Worm (Caenorhabditis elegans): ENCODE measurements around the gene W06G6.20.

Gene W06G6.20

ce11 chrV:16648317-16649018 is at the start of gene W06G6.20:
TSS of gene W06G6.20 (minus strand) at chrV:16648367.
- TF ChIP-seq unc-62 (GFP tag; optimal IDR thresholded peaks at IDR 0.05): no peak

DNA sequence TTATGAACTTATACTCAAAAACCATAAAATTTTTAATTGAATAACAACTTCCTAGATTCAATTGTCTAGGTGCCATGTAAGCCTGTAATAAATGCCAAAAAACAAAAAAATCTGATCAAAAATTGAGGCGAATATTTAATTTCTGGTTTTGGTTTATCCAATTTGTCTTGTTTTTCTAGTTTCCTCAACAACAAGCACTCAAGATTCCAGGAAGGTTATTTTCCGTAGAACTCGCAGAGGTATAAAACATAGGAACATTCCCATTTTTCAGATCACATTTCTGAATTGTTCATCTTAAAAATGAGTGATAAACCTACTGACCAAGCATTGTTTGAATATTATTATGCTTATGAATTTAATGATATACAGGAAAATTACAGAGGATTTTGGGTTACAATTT is 49.0 kb upstream of the W06G6.20 start, which contains the start of gene srw-41:
srw-41 (plus strand) TSS at position 301 of the 400 bp plus-strand sequence.
- no peak for TF ChIP-seq unc-62 (GFP tag; optimal IDR thresholded peaks at IDR 0.05)

DNA sequence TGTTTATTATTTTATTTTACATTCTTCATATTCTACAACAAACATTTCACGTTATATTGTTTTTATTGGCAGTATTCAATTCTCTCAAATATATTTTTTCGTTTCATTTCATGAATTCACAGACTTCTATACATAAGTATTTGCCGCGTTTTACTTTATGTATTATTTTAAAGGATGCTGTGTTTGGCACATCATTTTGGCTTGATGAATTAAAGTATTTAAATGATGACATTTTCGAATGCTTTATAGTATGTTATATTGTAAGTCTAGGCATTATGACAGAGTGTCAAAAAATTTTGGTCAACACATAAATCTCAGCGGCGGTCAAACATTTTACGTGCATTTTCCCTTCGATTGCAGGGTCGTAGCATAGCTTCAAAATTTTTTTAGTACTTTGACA is 47.3 kb upstream of the W06G6.20 start:
- TF ChIP-seq unc-62 (GFP tag; optimal IDR thresholded peaks at IDR 0.05): no peak

DNA sequence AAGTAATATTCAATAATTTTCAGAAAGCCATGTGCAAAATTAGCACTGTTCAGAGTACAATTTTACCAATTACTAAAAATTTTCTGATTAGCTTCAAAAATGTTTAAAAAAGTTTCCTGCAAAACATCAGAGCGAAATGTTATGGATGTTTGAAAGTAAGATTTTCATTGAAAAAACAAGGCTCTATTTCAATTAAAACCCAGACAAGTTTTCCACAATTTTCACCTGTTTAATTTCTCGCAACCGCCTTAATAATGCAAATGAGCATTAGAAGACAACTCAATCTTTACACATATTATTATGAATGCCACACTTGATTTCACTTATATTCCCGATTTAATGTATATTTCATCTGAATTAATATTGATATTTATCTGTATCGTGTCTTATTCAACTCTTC is 46.4 kb upstream of the W06G6.20 start, which contains the start of gene srz-101:
srz-101 (plus strand) TSS at position 301 of the 400 bp plus-strand sequence.
- no peak for TF ChIP-seq unc-62 (GFP tag; optimal IDR thresholded peaks at IDR 0.05)

DNA sequence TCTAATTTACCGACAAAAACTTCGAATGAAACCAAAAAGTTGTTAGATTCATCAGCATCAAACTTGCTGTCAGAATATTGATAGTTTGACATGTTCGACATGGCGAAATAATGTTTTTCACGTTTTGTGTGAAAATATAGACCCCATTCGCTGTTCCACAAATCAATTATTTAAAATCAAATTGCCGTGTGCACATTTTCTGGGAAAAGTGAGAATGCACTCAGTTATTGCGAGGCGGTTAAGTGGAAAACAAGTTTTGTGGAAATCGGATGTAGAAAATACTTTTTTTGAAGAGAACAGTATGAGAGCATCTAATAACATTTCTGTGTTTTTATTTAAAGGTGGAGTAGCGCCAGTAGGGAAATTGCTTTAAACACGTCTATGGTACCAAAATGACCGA is 45.6 kb upstream of the W06G6.20 start, which contains the start of gene srw-42:
srw-42 (minus strand) TSS at position 101 of the 400 bp plus-strand sequence.
- no peak for TF ChIP-seq unc-62 (GFP tag; optimal IDR thresholded peaks at IDR 0.05)

DNA sequence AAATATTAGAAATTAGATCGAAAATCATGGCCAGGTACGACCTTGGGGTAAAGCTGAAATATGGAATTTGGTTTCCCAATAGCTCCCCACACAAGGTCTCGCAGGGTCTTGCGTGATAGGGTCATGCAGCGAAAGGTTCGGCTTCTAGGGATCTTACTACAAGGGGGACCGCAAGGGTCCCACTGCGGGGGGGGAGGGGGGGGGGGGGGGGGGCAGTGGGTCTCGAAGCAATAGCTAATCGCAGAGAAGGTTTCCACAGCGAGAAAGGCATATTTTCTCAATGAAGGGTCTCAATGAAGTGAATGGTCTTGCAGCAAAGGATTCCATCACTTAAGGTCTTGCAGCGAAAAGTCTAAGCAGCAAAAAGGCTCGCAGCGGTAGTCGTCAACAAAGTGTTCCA is 44.8 kb upstream of the W06G6.20 start:
- TF ChIP-seq unc-62 (GFP tag; optimal IDR thresholded peaks at IDR 0.05): no peak

ce11 chrV:16687227-16687626 is 39.1 kb upstream of the W06G6.20 start, which contains the start of gene srz-102:
TSS of gene srz-102 (plus strand) at chrV:16687527.
- TF ChIP-seq unc-62 (GFP tag; optimal IDR thresholded peaks at IDR 0.05): no peak

ce11 chrV:16685725-16686124 is 37.6 kb upstream of the W06G6.20 start, which contains the start of gene srw-43:
TSS of gene srw-43 (plus strand) at chrV:16686025.
- TF ChIP-seq unc-62 (GFP tag; optimal IDR thresholded peaks at IDR 0.05): no peak

- TF ChIP-seq unc-62 (GFP tag; optimal IDR thresholded peaks at IDR 0.05): no peak
These were observed 35.2 kb upstream of the W06G6.20 start for ce11 chrV:16683359-16683758.

- TF ChIP-seq unc-62 (GFP tag; optimal IDR thresholded peaks at IDR 0.05): no peak
These were observed 34.7 kb upstream of the W06G6.20 start, which contains the start of gene srw-36 for ce11 chrV:16682886-16683285. TSS of gene srw-36 (plus strand) at chrV:16683186.

DNA sequence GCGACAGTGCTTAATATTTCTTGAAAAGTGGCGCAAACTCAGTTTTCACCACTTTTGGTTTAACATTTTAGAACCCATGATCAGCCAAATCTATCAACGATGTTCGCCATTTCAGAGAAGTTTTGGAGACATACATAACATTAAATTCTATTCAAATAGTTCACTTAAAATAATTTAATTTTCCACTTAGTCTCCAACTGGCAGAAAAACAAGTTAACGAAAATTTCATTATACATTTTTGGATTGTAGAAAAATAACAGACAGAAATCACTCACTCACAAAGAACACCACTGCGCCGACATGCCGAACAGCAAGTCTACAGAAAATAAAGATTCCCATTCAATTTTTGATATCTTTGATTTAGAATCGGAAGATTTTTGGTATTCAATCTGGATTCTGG is 31.8 kb upstream of the W06G6.20 start, which contains the start of gene srw-44:
srw-44 (plus strand) TSS at position 301 of the 400 bp plus-strand sequence.
- no peak for TF ChIP-seq unc-62 (GFP tag; optimal IDR thresholded peaks at IDR 0.05)

DNA sequence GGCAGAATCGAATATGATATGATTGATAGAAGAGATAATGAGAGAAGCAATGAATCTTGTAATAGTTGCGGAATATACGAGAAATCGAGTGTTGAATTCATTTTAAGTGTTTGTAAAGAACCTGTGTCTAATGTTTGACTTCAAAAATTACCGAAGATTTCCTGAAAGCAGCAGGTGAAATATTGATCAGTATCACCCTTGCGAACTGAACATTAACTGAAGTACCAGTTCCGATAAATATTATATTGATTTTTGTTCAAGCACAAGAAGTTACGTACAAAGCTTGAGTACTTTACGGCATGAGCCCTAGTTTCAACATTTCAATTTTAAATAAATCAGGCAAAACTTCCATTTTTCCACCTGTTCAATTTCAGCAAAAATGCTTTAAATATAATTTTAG is 31.1 kb upstream of the W06G6.20 start, which contains the start of gene srz-103:
srz-103 (minus strand) TSS at position 101 of the 400 bp plus-strand sequence.
- TF ChIP-seq unc-62 (GFP tag; optimal IDR thresholded peaks at IDR 0.05): no peak

ce11 chrV:16675553-16675952 is 27.4 kb upstream of the W06G6.20 start, which contains the start of gene srz-1:
TSS of gene srz-1 (plus strand) at chrV:16675853.
- TF ChIP-seq unc-62 (GFP tag; optimal IDR thresholded peaks at IDR 0.05): no peak

ce11 chrV:16674399-16674798 is 26.2 kb upstream of the W06G6.20 start:
- no peak for TF ChIP-seq unc-62 (GFP tag; optimal IDR thresholded peaks at IDR 0.05)

DNA sequence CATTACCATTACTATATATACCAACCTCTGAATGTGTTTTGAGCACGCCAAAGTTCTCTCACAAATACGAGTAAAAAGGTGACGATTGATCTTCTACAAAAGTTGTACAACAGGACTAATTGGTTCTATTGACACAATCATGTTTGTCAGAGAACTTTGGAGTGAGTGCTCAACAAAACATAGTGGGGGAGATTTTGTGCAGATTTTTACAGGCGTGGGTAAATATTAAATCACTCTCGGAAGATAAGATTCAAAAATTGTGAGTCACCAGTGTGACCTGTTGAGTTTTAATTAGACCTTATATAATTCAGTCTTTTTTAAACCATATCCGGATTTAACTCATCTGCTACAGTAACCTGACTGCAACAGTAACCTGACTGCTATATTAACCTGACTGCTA is 24.0 kb upstream of the W06G6.20 start, which contains the start of gene F14F8.8:
F14F8.8 (minus strand) TSS at position 101 of the 400 bp plus-strand sequence.
- no peak for TF ChIP-seq unc-62 (GFP tag; optimal IDR thresholded peaks at IDR 0.05)

- no peak for TF ChIP-seq unc-62 (GFP tag; optimal IDR thresholded peaks at IDR 0.05)
These were observed 23.0 kb upstream of the W06G6.20 start, which contains the start of gene str-61 for ce11 chrV:16671190-16671589. TSS of gene str-61 (minus strand) at chrV:16671290.

DNA sequence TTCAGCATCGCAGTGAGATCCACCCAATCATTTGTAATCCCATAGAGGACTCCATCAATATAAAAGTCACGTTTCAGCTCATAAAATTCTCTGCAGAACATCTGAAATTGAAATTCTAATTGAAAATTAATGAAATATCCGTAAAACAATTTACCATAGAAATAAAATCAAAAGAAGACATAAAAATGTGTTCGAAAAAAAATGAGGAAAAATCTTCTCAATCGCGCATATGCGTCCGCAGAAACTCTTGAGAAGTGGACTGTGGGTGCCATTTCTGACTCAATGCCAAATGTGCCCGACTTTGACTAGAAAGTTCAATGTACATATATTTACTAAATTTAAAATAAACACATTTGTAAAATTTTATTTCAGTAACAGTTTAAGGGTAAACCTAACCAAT is 20.3 kb upstream of the W06G6.20 start, which contains the start of gene F14F8.9:
F14F8.9 (minus strand) TSS at position 101 of the 400 bp plus-strand sequence.
- no peak for TF ChIP-seq unc-62 (GFP tag; optimal IDR thresholded peaks at IDR 0.05)

All from whole organism, dauer.